Worm (Caenorhabditis elegans) whole organism, late embryonic: ENCODE measurements around the gene F53B2.8.

Experiments
- C08G9.2 ChIP-seq: sonication (generic microtip); optimal IDR thresholded peaks from 2 replicates; lab custom pipeline; 2016; ENCODE audit warnings: mild to moderate bottlenecking, missing genetic modification characterization, moderate library complexity, missing compliant biosample characterization
- F13H6.1 ChIP-seq: sonication (generic microtip); optimal IDR thresholded peaks from 2 replicates; lab custom pipeline; 2016; ENCODE audit warnings: missing genetic modification characterization, missing compliant biosample characterization
- K02D7.2 ChIP-seq: sonication (generic microtip); optimal IDR thresholded peaks from 2 replicates; lab custom pipeline; 2017; ENCODE audit warnings: mild to moderate bottlenecking, missing genetic modification characterization, missing compliant biosample characterization
- ceh-14 ChIP-seq: sonication (generic microtip); optimal IDR thresholded peaks from 2 replicates; lab custom pipeline; 2016; ENCODE audit warnings: missing genotype, missing genetic modification characterization, missing compliant biosample characterization
- ceh-2 ChIP-seq: sonication (generic microtip); optimal IDR thresholded peaks from 2 replicates; lab custom pipeline; 2016; ENCODE audit warnings: missing genotype, missing genetic modification characterization, missing compliant biosample characterization
- ceh-24 ChIP-seq: sonication (generic microtip); optimal IDR thresholded peaks from 2 replicates; lab custom pipeline; 2016; ENCODE audit warnings: mild to moderate bottlenecking, missing genetic modification characterization, missing compliant biosample characterization
- ceh-48 ChIP-seq: sonication (generic microtip); optimal IDR thresholded peaks from 2 replicates; lab custom pipeline; 2016; ENCODE audit warnings: missing genetic modification characterization, inconsistent platforms, missing compliant biosample characterization
- ceh-6 ChIP-seq: fragments of 200-800 bp; sonication (Bioruptor generic); optimal IDR thresholded peaks from 2 replicates; lab custom pipeline; 2018; ENCODE audit warnings: mild to moderate bottlenecking, missing genetic modification characterization, missing compliant biosample characterization
- che-1 ChIP-seq: sonication (generic microtip); optimal IDR thresholded peaks from 2 replicates; lab custom pipeline; 2016; ENCODE audit warnings: mild to moderate bottlenecking, missing genetic modification characterization, missing compliant biosample characterization
- elt-2 ChIP-seq: sonication (generic microtip); optimal IDR thresholded peaks from 2 replicates; lab custom pipeline; 2016; ENCODE audit warnings: missing genetic modification reagents, missing genetic modification characterization, missing compliant biosample characterization
- ets-4 ChIP-seq: sonication (generic microtip); optimal IDR thresholded peaks from 2 replicates; lab custom pipeline; 2016; ENCODE audit warnings: missing genetic modification characterization, missing compliant biosample characterization
- fkh-10 ChIP-seq: fragments of 150-350 bp; optimal IDR thresholded peaks from 2 replicates; lab custom pipeline; 2014; ENCODE audit warnings: missing biosample characterization, missing genetic modification reagents, missing genetic modification characterization
- hlh-13 ChIP-seq: fragments of 200-800 bp; sonication (Bioruptor generic); optimal IDR thresholded peaks from 2 replicates; lab custom pipeline; 2018; ENCODE audit warnings: mild to moderate bottlenecking, missing genetic modification characterization, missing compliant biosample characterization
- lim-6 ChIP-seq: sonication (generic microtip); optimal IDR thresholded peaks from 2 replicates; lab custom pipeline; 2016; ENCODE audit warnings: missing genetic modification characterization, missing compliant biosample characterization
- lin-11 ChIP-seq: fragments of 200-800 bp; sonication (Bioruptor generic); optimal IDR thresholded peaks from 2 replicates; lab custom pipeline; 2018; ENCODE audit warnings: mild to moderate bottlenecking, missing genetic modification characterization, missing compliant biosample characterization
- madf-2 ChIP-seq: sonication (generic microtip); optimal IDR thresholded peaks from 2 replicates; lab custom pipeline; 2017; ENCODE audit warnings: missing genetic modification characterization, missing compliant biosample characterization
- mec-3 ChIP-seq: sonication (generic microtip); optimal IDR thresholded peaks from 2 replicates; lab custom pipeline; 2016; ENCODE audit warnings: borderline replicate concordance, missing genetic modification characterization, missing compliant biosample characterization
- nfya-1 ChIP-seq: sonication (generic microtip); optimal IDR thresholded peaks from 2 replicates; lab custom pipeline; 2017; ENCODE audit warnings: missing genetic modification characterization, mild to moderate bottlenecking, missing compliant biosample characterization, antibody characterized with exemption, moderate library complexity
- npax-4 ChIP-seq: sonication (generic microtip); optimal IDR thresholded peaks from 2 replicates; lab custom pipeline; 2016; ENCODE audit warnings: missing genetic modification characterization, missing compliant biosample characterization
- odd-2 ChIP-seq: sonication (generic microtip); optimal IDR thresholded peaks from 2 replicates; lab custom pipeline; 2017; ENCODE audit warnings: antibody characterized with exemption, mild to moderate bottlenecking, missing genetic modification characterization, missing compliant biosample characterization
- pax-1 ChIP-seq: fragments of 150-350 bp; optimal IDR thresholded peaks from 2 replicates; lab custom pipeline; 2014; ENCODE audit warnings: missing biosample characterization, missing genetic modification characterization
- pha-2 ChIP-seq: sonication (generic microtip); optimal IDR thresholded peaks from 2 replicates; lab custom pipeline; 2017; ENCODE audit warnings: mild to moderate bottlenecking, missing genetic modification characterization, missing compliant biosample characterization
- pha-4 ChIP-seq: fragments of 150-350 bp; optimal IDR thresholded peaks from 2 replicates; lab custom pipeline; 2018; ENCODE audit warnings: missing biosample characterization, missing genetic modification reagents, missing genetic modification characterization
- pqm-1 ChIP-seq: sonication (generic microtip); optimal IDR thresholded peaks from 2 replicates; lab custom pipeline; 2016; ENCODE audit warnings: missing genetic modification characterization, missing compliant biosample characterization
- pros-1 ChIP-seq: fragments of 150-350 bp; optimal IDR thresholded peaks from 2 replicates; lab custom pipeline; 2014; ENCODE audit warnings: missing biosample characterization, missing genetic modification reagents, missing genetic modification characterization
- ref-2 ChIP-seq: sonication (generic microtip); optimal IDR thresholded peaks from 2 replicates; lab custom pipeline; 2016; ENCODE audit warnings: missing genetic modification characterization, missing compliant biosample characterization
- rnt-1 ChIP-seq: sonication (generic microtip); optimal IDR thresholded peaks from 2 replicates; lab custom pipeline; 2016; ENCODE audit warnings: missing genetic modification characterization, missing compliant biosample characterization
- sdc-2 ChIP-seq: sonication (generic microtip); optimal IDR thresholded peaks from 2 replicates; lab custom pipeline; 2016; ENCODE audit warnings: missing genotype, missing genetic modification characterization, missing compliant biosample characterization
- sox-2 ChIP-seq: fragments of 200-800 bp; sonication (Bioruptor generic); IDR thresholded peaks from 2 replicates; pipeline ENCODE4 v1.3.6; 2022; ENCODE audit warnings: missing genetic modification reagents, missing genetic modification characterization, missing compliant biosample characterization
- unc-55 ChIP-seq: sonication (generic microtip); optimal IDR thresholded peaks from 2 replicates; lab custom pipeline; 2017; ENCODE audit warnings: missing biosample characterization, missing genetic modification reagents, missing genetic modification characterization
- zip-5 ChIP-seq: sonication (generic microtip); optimal IDR thresholded peaks from 2 replicates; lab custom pipeline; 2016; ENCODE audit warnings: missing genetic modification characterization, missing compliant biosample characterization

The F53B2.8 gene

DNA sequence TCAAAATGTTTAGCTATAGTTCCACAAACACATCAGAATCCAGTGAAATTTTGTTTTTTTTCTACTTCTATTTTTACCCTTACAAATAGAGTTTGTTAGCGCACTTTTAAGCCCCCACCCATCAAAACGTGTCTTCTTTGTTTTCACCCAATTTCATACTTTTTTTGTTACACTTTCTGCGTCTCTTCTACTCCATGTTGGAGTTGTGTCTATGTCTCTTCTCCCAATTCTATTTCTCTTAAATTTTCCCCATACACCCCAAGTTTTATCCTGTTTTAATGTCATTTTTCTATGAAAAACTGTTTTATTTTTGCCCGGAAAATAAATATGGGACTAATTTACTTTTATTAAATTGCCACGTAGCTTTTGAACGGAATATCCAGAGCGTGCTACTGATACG lies 18.2 kb upstream of the F53B2.8 start:
- TF ChIP-seq unc-55 (no peak), zip-5 (tag; lab: Kevin White, UChicago) (no peak), sdc-2 (tag; lab: Kevin White, UChicago) (no peak), pax-1 (tag; lab: Kevin White, UChicago) (no peak), ceh-6 (GFP tag; lab: Kevin White, UChicago) (no peak), ref-2 (tag; lab: Kevin White, UChicago) (no peak), ceh-24 (tag; lab: Kevin White, UChicago) (no peak), pqm-1 (tag; lab: Kevin White, UChicago) (no peak), mec-3 (no peak), hlh-13 (GFP tag; lab: Kevin White, UChicago) (no peak), ceh-14 (no peak), nfya-1 (no peak), C08G9.2 (no peak), pros-1 (no peak), K02D7.2 (tag; lab: Kevin White, UChicago) (no peak)

DNA sequence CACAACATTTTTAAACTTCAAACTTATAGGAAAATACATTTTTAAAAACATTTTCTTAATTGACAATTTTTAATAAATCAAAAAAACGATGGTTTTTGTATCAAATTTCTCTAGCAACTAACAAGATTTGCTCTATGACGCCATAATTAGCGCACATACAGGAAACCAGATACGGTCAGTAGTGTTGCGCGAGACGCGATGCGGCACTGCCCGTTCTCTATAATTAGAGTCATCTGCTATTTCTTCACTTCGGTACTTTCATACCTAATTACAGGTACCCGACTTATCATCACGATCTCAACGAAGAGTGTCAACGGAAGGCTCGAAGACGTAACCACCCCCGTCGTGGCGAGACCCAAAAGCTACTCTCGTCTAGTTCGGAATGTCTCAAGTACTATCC lies 17.4 kb upstream of the F53B2.8 start:
- TF ChIP-seq mec-3: no peak
- TF ChIP-seq che-1: no peak
- no peak for TF ChIP-seq lin-11 (tag; lab: Kevin White, UChicago)
- TF ChIP-seq zip-5 (tag; lab: Kevin White, UChicago): no peak
- no peak for TF ChIP-seq madf-2 (tag; lab: Kevin White, UChicago)
- no peak for TF ChIP-seq elt-2 (tag; lab: Kevin White, UChicago)

DNA sequence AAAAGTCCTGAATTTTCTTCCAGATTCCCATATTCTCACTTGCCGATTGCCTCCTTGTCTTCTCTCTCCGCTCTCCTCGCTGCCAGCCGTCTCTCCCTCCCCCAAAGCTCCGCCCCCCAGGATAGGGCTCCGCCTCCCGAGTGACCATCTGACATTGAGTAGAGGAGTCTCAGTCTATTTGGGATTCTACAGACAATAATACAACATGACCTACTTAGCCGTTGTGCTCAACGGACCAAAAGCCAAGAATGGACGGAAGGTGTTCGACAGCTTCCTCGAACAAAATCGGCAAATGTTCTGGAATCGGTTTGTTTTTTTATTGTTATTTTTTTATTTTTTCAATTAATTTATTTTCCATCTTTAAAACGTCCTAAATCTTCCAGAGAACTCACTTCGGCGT lies 14.8 kb upstream of the F53B2.8 start, which contains the start of gene ham-1:
Gene ham-1, plus strand, starts transcription at position 173 of the 400 bp plus-strand sequence.
- TF ChIP-seq F13H6.1 (tag; lab: Kevin White, UChicago) (no peak), pha-2 (tag; lab: Kevin White, UChicago) (no peak), ceh-2 (tag; lab: Kevin White, UChicago) (no peak)

DNA sequence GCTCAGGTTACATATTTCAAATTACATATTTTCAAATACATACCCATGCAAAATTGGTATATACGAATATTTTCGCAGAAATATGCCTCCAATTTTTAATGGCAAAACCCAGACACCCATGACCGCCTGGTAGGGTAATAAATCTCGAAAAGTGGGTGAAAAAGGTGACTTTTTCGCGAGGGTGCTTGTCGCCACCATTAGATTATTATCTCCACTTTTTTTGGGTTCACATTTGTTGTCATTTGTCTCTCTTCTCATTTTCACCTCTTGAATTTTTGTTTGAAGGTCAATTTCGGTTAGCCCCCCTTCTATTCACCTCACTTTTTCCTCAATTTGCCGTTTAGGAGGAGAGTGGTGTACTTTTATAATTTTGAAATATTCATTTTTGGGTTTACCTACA lies 13.0 kb upstream of the F53B2.8 start:
- TF ChIP-seq ceh-48 (tag; lab: Kevin White, UChicago) (no peak), sox-2 (no peak), npax-4 (tag; lab: Kevin White, UChicago) (no peak), pax-1 (tag; lab: Kevin White, UChicago) (no peak), odd-2 (tag; lab: Kevin White, UChicago) (no peak), zip-5 (tag; lab: Kevin White, UChicago) (no peak), ref-2 (tag; lab: Kevin White, UChicago) (no peak)

DNA sequence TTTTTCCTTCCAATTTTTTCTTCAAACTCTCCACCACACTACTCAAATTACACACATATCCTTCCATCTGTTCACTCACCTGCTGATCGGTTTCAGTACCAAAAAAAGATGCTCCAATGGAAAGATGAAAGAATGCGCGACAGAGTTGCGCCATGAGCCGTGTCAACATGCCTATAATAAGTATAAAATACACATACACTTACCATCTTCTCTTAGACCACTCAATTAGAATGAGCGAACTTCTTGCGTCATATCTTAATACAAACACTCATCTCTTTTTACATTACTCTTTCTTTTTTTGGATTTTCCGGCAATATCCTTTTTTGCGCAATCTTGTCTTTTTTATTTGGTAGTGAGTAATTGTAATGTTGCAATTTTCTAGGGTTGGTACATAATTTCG lies 10.5 kb upstream of the F53B2.8 start:
- no peak for TF ChIP-seq rnt-1 (tag; lab: Kevin White, UChicago)

DNA sequence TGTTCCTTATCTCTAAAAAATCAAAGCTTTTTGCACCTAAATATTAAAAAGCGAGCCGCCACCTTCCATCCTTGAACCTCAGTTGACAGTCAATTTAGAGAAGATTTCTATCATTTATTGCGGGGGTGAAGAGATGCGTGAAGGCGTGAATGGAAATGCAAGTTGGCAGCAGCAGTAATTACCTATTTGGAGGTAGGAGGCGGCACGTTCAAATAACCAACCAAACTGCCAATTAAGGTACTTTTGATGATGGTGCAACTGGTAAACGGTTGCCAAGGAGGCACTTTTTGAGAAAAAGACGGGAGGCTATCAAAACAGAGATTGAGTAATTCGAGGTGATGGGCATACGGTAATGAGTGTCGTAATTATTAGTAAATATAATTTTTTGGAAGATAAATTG lies 9.2 kb upstream of the F53B2.8 start:
- TF ChIP-seq fkh-10 (GFP tag; lab: Kevin White, UChicago) (no peak), npax-4 (tag; lab: Kevin White, UChicago) (no peak)

DNA sequence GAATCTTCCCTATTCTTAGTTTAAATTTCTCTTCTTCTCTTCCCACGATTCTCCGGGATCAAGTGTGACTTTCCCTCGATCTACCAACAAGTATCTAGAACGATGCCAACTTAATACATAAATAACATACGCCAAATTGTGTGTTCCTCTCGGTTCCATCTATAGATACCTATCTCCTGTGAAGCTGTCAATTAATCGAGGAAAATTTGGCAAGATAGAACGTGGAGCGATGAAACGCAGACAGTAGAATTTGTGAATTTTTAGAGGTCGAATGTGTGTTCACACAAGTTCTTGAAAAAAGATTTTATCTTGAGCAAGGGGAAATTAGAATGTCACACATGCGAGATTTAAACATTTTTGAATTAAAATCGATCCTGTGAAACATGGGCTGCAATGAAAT lies 4.3 kb upstream of the F53B2.8 start:
- TF ChIP-seq madf-2 (tag; lab: Kevin White, UChicago) (no peak), lim-6 (tag; lab: Kevin White, UChicago) (no peak), ceh-48 (tag; lab: Kevin White, UChicago) (no peak), ets-4 (tag; lab: Kevin White, UChicago) (no peak), pha-4 (tag; lab: Kevin White, UChicago) (no peak), ceh-6 (GFP tag; lab: Kevin White, UChicago) (no peak)
